Fruit fly (Drosophila melanogaster) whole organism, embryonic: ENCODE measurements around the gene CG18596.

Source experiments
- B-H2 ChIP-seq: fragments of 200-800 bp; sonication (Bioruptor generic); optimal IDR thresholded peaks from 2 replicates; lab custom pipeline; 2018; ENCODE audit warnings: missing biosample characterization, mild to moderate bottlenecking, missing genetic modification characterization
- CG11723 ChIP-seq: fragments of 200-800 bp; sonication (Bioruptor generic); optimal IDR thresholded peaks from 2 replicates; lab custom pipeline; 2017; ENCODE audit warnings: missing biosample characterization, mild to moderate bottlenecking, missing genetic modification characterization
- CG12104 ChIP-seq: fragments of 200-800 bp; sonication (Bioruptor generic); optimal IDR thresholded peaks from 3 replicates; lab custom pipeline; 2016; ENCODE audit warnings: missing biosample characterization, missing genetic modification characterization
- CG13287 ChIP-seq: fragments of 200-800 bp; sonication (Bioruptor generic); IDR thresholded peaks from 2 replicates; pipeline ENCODE4 v1.3.6; 2022; ENCODE audit warnings: missing biosample characterization, missing genetic modification characterization; ENCODE audit not compliant: partially characterized antibody
- CG14667 ChIP-seq: fragments of 200-800 bp; sonication (Bioruptor generic); IDR thresholded peaks from 2 replicates; pipeline ENCODE4 v1.3.6; 2022; ENCODE audit warnings: missing biosample characterization, missing genetic modification characterization
- CG14965 ChIP-seq: fragments of 200-800 bp; sonication (Bioruptor generic); optimal IDR thresholded peaks from 2 replicates; lab custom pipeline; 2016; ENCODE audit warnings: missing biosample characterization, missing genetic modification characterization, borderline replicate concordance
- CG15514 ChIP-seq: fragments of 200-800 bp; sonication (Bioruptor generic); optimal IDR thresholded peaks from 3 replicates; lab custom pipeline; 2017; ENCODE audit warnings: missing biosample characterization, missing genetic modification characterization, mild to moderate bottlenecking, moderate library complexity, missing genetic modification reagents
- CG16863 ChIP-seq: fragments of 200-800 bp; sonication (Bioruptor generic); optimal IDR thresholded peaks from 3 replicates; lab custom pipeline; 2016; ENCODE audit warnings: missing biosample characterization, missing genetic modification characterization
- CG17829 ChIP-seq: fragments of 200-800 bp; optimal IDR thresholded peaks from 2 replicates; lab custom pipeline; 2019; ENCODE audit warnings: missing biosample characterization, mild to moderate bottlenecking, missing genetic modification characterization, moderate library complexity
- CG18619 ChIP-seq: fragments of 200-800 bp; sonication (Bioruptor generic); optimal IDR thresholded peaks from 3 replicates; lab custom pipeline; 2017; ENCODE audit warnings: missing biosample characterization, mild to moderate bottlenecking, missing genetic modification characterization
- CG2202 ChIP-seq: fragments of 200-800 bp; sonication (Bioruptor generic); optimal IDR thresholded peaks from 2 replicates; lab custom pipeline; 2018; ENCODE audit warnings: missing biosample characterization, mild to moderate bottlenecking, missing genetic modification characterization
- CG31388 ChIP-seq: fragments of 200-800 bp; sonication (Bioruptor generic); optimal IDR thresholded peaks from 2 replicates; lab custom pipeline; 2016; ENCODE audit warnings: missing biosample characterization, missing genetic modification characterization
- CG34422 ChIP-seq: fragments of 200-800 bp; sonication (Bioruptor generic); IDR thresholded peaks from 3 replicates; pipeline ENCODE4 v1.3.6; 2022; ENCODE audit warnings: missing biosample characterization, missing genetic modification characterization
- CG42726 ChIP-seq: fragments of 200-800 bp; sonication (Bioruptor generic); IDR thresholded peaks from 2 replicates; pipeline ENCODE4 v1.3.6; 2022; ENCODE audit warnings: missing biosample characterization, missing genetic modification characterization; ENCODE audit not compliant: partially characterized antibody
- CG43689 ChIP-seq: fragments of 200-800 bp; sonication (Bioruptor generic); IDR thresholded peaks from 2 replicates; pipeline ENCODE4 v1.3.6; 2022; ENCODE audit warnings: missing biosample characterization, missing genetic modification characterization
- CG9437 ChIP-seq: fragments of 200-800 bp; sonication (Bioruptor generic); optimal IDR thresholded peaks from 2 replicates; lab custom pipeline; 2018; ENCODE audit warnings: missing biosample characterization, mild to moderate bottlenecking, missing genetic modification characterization
- CG9727 ChIP-seq: fragments of 200-800 bp; sonication (Bioruptor generic); optimal IDR thresholded peaks from 3 replicates; lab custom pipeline; 2017; ENCODE audit warnings: missing biosample characterization, mild to moderate bottlenecking, missing genetic modification characterization
- Doc3 ChIP-seq: fragments of 200-800 bp; sonication (Bioruptor generic); IDR thresholded peaks from 3 replicates; pipeline ENCODE4 v1.3.6; 2022; ENCODE audit warnings: missing biosample characterization, missing genetic modification characterization; ENCODE audit not compliant: partially characterized antibody
- HLH4C ChIP-seq: fragments of 200-800 bp; sonication (Bioruptor generic); IDR thresholded peaks from 3 replicates; pipeline ENCODE4 v1.3.6; 2022; ENCODE audit warnings: missing biosample characterization, missing genetic modification characterization; ENCODE audit not compliant: partially characterized antibody
- Ptx1 ChIP-seq: fragments of 200-800 bp; sonication (Bioruptor generic); IDR thresholded peaks from 2 replicates; pipeline ENCODE4 v1.3.6; 2022; ENCODE audit warnings: missing biosample characterization, missing genetic modification characterization
- Scr ChIP-seq: fragments of 200-800 bp; sonication (Bioruptor generic); IDR thresholded peaks from 2 replicates; pipeline ENCODE4 v1.3.6; 2022; ENCODE audit warnings: missing biosample characterization, missing genetic modification characterization; ENCODE audit not compliant: partially characterized antibody
- Xbp1 ChIP-seq: fragments of 200-800 bp; sonication (Bioruptor generic); optimal IDR thresholded peaks from 3 replicates; lab custom pipeline; 2016; ENCODE audit warnings: missing biosample characterization, mild to moderate bottlenecking, missing genetic modification characterization
- YL-1 ChIP-seq: fragments of 200-800 bp; sonication (Bioruptor generic); optimal IDR thresholded peaks from 3 replicates; lab custom pipeline; 2017; ENCODE audit warnings: missing biosample characterization, mild to moderate bottlenecking, missing genetic modification characterization
- ap ChIP-seq: fragments of 200-800 bp; sonication (Bioruptor generic); IDR thresholded peaks from 2 replicates; pipeline ENCODE4 v1.3.6; 2022; ENCODE audit warnings: missing biosample characterization, missing genetic modification characterization
- ase ChIP-seq: fragments of 200-800 bp; sonication (Bioruptor generic); IDR thresholded peaks from 3 replicates; pipeline ENCODE4 v1.3.6; 2022; ENCODE audit warnings: missing biosample characterization, missing genetic modification characterization
- cas ChIP-seq: fragments of 200-800 bp; sonication (Bioruptor generic); IDR thresholded peaks from 2 replicates; pipeline ENCODE4 v1.3.6; 2022; ENCODE audit warnings: missing biosample characterization, missing genetic modification characterization
- crp ChIP-seq, 2 experiments: fragments of 200-800 bp; sonication (Bioruptor generic); optimal IDR thresholded peaks; 2 replicates in 1 of 2; 3 replicates in 1 of 2; lab custom pipeline; 2017; ENCODE audit warnings: missing biosample characterization in 2 of 2, missing genetic modification characterization in 2 of 2, mild to moderate bottlenecking in 1 of 2, moderate library complexity in 1 of 2
- dan ChIP-seq: fragments of 200-800 bp; sonication (Bioruptor generic); IDR thresholded peaks from 2 replicates; pipeline ENCODE4 v1.3.6; 2022; ENCODE audit warnings: missing biosample characterization, missing genetic modification characterization
- ems ChIP-seq: fragments of 200-800 bp; sonication (Bioruptor generic); optimal IDR thresholded peaks from 3 replicates; lab custom pipeline; 2016; ENCODE audit warnings: missing biosample characterization, missing genetic modification characterization
- ewg ChIP-seq: fragments of 200-800 bp; sonication (Bioruptor generic); optimal IDR thresholded peaks from 3 replicates; lab custom pipeline; 2017; ENCODE audit warnings: mild to moderate bottlenecking, missing biosample characterization, missing genetic modification reagents, missing genetic modification characterization
- fd3F ChIP-seq: fragments of 200-800 bp; sonication (Bioruptor generic); optimal IDR thresholded peaks from 2 replicates; lab custom pipeline; 2018; ENCODE audit warnings: missing biosample characterization, mild to moderate bottlenecking, missing genetic modification characterization, moderate library complexity
- gce ChIP-seq: fragments of 200-800 bp; sonication (Bioruptor generic); IDR thresholded peaks from 3 replicates; pipeline ENCODE4 v1.3.6; 2022; ENCODE audit warnings: missing biosample characterization, missing genetic modification characterization
- h ChIP-seq: fragments of >200 bp; optimal IDR thresholded peaks from 2 replicates; lab custom pipeline; 2017
- insv ChIP-seq, 2 experiments: fragments of 200-800 bp; sonication (Bioruptor generic); optimal IDR thresholded peaks; 3 replicates each; lab custom pipeline; 2016 to 2018; ENCODE audit warnings: missing biosample characterization in 2 of 2, missing genetic modification characterization in 2 of 2
- kni ChIP-seq: fragments of 200-800 bp; sonication (Bioruptor generic); optimal IDR thresholded peaks from 3 replicates; lab custom pipeline; 2017; ENCODE audit warnings: mild to moderate bottlenecking, missing biosample characterization, missing genetic modification reagents, missing genetic modification characterization
- nerfin-1 ChIP-seq: fragments of 200-800 bp; sonication (Bioruptor generic); optimal IDR thresholded peaks from 3 replicates; lab custom pipeline; 2019; ENCODE audit warnings: missing biosample characterization, mild to moderate bottlenecking, missing genetic modification characterization, moderate library complexity
- phol ChIP-seq: fragments of 200-800 bp; sonication (Bioruptor generic); optimal IDR thresholded peaks from 3 replicates; lab custom pipeline; 2018; ENCODE audit warnings: missing biosample characterization, mild to moderate bottlenecking, missing genetic modification characterization, moderate library complexity
- psq ChIP-seq: fragments of 200-800 bp; sonication (Bioruptor generic); optimal IDR thresholded peaks from 2 replicates; lab custom pipeline; 2017; ENCODE audit warnings: missing biosample characterization, missing genetic modification characterization
- pum ChIP-seq: fragments of 200-800 bp; sonication (Bioruptor generic); optimal IDR thresholded peaks from 2 replicates; lab custom pipeline; 2016; ENCODE audit warnings: missing biosample characterization, missing genetic modification characterization
- pzg ChIP-seq: fragments of 200-800 bp; sonication (Bioruptor generic); optimal IDR thresholded peaks from 3 replicates; lab custom pipeline; 2018; ENCODE audit warnings: missing biosample characterization, mild to moderate bottlenecking, missing genetic modification characterization, moderate library complexity
- run ChIP-seq: fragments of 200-800 bp; sonication (Bioruptor generic); optimal IDR thresholded peaks from 3 replicates; lab custom pipeline; 2018; ENCODE audit warnings: missing biosample characterization, mild to moderate bottlenecking, missing genetic modification characterization
- schlank ChIP-seq: fragments of 200-800 bp; sonication (Bioruptor generic); optimal IDR thresholded peaks from 2 replicates; lab custom pipeline; 2018; ENCODE audit warnings: missing biosample characterization, mild to moderate bottlenecking, missing genetic modification characterization
- slbo ChIP-seq: fragments of 200-800 bp; sonication (Bioruptor generic); IDR thresholded peaks from 2 replicates; pipeline ENCODE4 v1.3.6; 2022; ENCODE audit warnings: missing biosample characterization, missing genetic modification characterization
- sob ChIP-seq: fragments of 200-800 bp; sonication (Bioruptor generic); IDR thresholded peaks from 2 replicates; pipeline ENCODE4 v1.3.6; 2022; ENCODE audit warnings: missing biosample characterization, missing genetic modification characterization
- stwl ChIP-seq: fragments of 200-800 bp; sonication (Bioruptor generic); optimal IDR thresholded peaks from 3 replicates; lab custom pipeline; 2018; ENCODE audit warnings: missing biosample characterization, mild to moderate bottlenecking, missing genetic modification characterization, moderate library complexity
- tap ChIP-seq: fragments of 200-800 bp; optimal IDR thresholded peaks from 3 replicates; lab custom pipeline; 2019; ENCODE audit warnings: missing biosample characterization, mild to moderate bottlenecking, missing genetic modification characterization, moderate library complexity
- tio ChIP-seq: fragments of 200-800 bp; sonication (Bioruptor generic); optimal IDR thresholded peaks from 2 replicates; lab custom pipeline; 2017; ENCODE audit warnings: missing biosample characterization, missing genetic modification characterization, inconsistent platforms
- tll ChIP-seq, 2 experiments: fragments of 200-800 bp in 1 of 2; fragments of >200 bp in 1 of 2; sonication (Bioruptor generic) in 1 of 2; optimal IDR thresholded peaks; 2 replicates each; lab custom pipeline; 2017 to 2019; ENCODE audit warnings: missing biosample characterization in 2 of 2, missing genetic modification characterization in 2 of 2, mild to moderate bottlenecking in 1 of 2, moderate library complexity in 1 of 2
- unc-4 ChIP-seq: fragments of 200-800 bp; sonication (Bioruptor generic); IDR thresholded peaks from 2 replicates; pipeline ENCODE4 v1.3.6; 2022; ENCODE audit warnings: missing biosample characterization, missing genetic modification characterization; ENCODE audit not compliant: partially characterized antibody
- zfh2 ChIP-seq: fragments of 200-800 bp; sonication (Bioruptor generic); optimal IDR thresholded peaks from 2 replicates; lab custom pipeline; 2016; ENCODE audit warnings: missing biosample characterization, missing genetic modification characterization

Gene CG18596

dm6 chr3R:22365660-22366195 lies 10.0 kb upstream of the CG18596 start, which contains the start of gene CG5382 (continued):
- TF ChIP-seq CG14965 (no peak), CG16863 (GFP tag; lab: Kevin White, UChicago) (no peak), tap (tag; lab: Kevin White, UChicago) (no peak), schlank (tag; lab: Kevin White, UChicago) (no peak), psq (no peak), stwl (tag; lab: Kevin White, UChicago) (peak; percentile 11), CG12104 (GFP tag; lab: Kevin White, UChicago) (no peak), pum (no peak), zfh2 (no peak), CG9437 (GFP tag; lab: Kevin White, UChicago) (no peak), HLH4C (GFP tag; lab: Robert Waterston, UW) (no peak), nerfin-1 (tag; lab: Kevin White, UChicago) (peak; percentile 36), CG17829 (no peak), Ptx1 (GFP tag; lab: Robert Waterston, UW) (no peak), tll (GFP tag; optimal IDR thresholded peaks at IDR 0.05; lab: Kevin White, UChicago) (no peak), CG18619 (GFP tag; lab: Kevin White, UChicago) (no peak), YL-1 (GFP tag; lab: Kevin White, UChicago) (peak; percentile 53), CG15514 (GFP tag; lab: Kevin White, UChicago) (no peak), CG34422 (GFP tag; lab: Robert Waterston, UW) (no peak), CG42726 (GFP tag; lab: Robert Waterston, UW) (no peak), insv (GFP tag; optimal IDR thresholded peaks at IDR 0.05; lab: Kevin White, UChicago) (no peak), Scr (GFP tag; lab: Robert Waterston, UW) (peak; percentile 22; the same call in 1 of the 2 replicates), Doc3 (GFP tag; lab: Robert Waterston, UW) (no peak), pzg (GFP tag; lab: Kevin White, UChicago) (peak; percentile 46), CG14667 (GFP tag; lab: Robert Waterston, UW) (no peak), run (no peak), crp (GFP tag; optimal IDR thresholded peaks at IDR 0.05; lab: Kevin White, UChicago) (peak in 1 of 2 experiments; percentile 83), ems (GFP tag; lab: Kevin White, UChicago) (no peak), ewg (GFP tag; lab: Kevin White, UChicago) (no peak), dan (GFP tag; lab: Robert Waterston, UW) (no peak), tio (no peak), gce (no peak), B-H2 (GFP tag; lab: Kevin White, UChicago) (no peak), ap (GFP tag; lab: Robert Waterston, UW) (no peak), CG31388 (no peak), CG11723 (no peak), phol (tag; lab: Kevin White, UChicago) (no peak), sob (GFP tag; lab: Robert Waterston, UW) (no peak), CG43689 (no peak), unc-4 (GFP tag; lab: Robert Waterston, UW) (0 out of 2 replicates have a peak, but pooled peaks have one; percentile 27), fd3F (GFP tag; lab: Kevin White, UChicago) (no peak), CG9727 (GFP tag; lab: Kevin White, UChicago) (no peak), ase (GFP tag; lab: Robert Waterston, UW) (no peak), kni (GFP tag; lab: Kevin White, UChicago) (no peak), Xbp1 (peak; percentile 57), cas (GFP tag; lab: Robert Waterston, UW) (no peak), slbo (GFP tag; lab: Robert Waterston, UW) (no peak), h (lab: Kevin White, UChicago) (no peak), CG13287 (GFP tag; lab: Robert Waterston, UW) (peak; percentile 38; the same call in 1 of the 2 replicates), CG2202 (tag; lab: Kevin White, UChicago) (no peak)
